Worm (Caenorhabditis elegans) whole organism, L4 larva: ENCODE data around the gene F41G3.18.

Experiments
- F44E2.7 ChIP-seq: fragments of 200-800 bp; sonication (Bioruptor generic); IDR thresholded peaks from 2 replicates; pipeline ENCODE4 v2.1.2; 2022; ENCODE audit warnings: missing genetic modification characterization, missing compliant biosample characterization
- ZK337.2 ChIP-seq: fragments of 200-800 bp; sonication (Bioruptor generic); IDR thresholded peaks from 2 replicates; pipeline ENCODE4 v1.3.6; 2022; ENCODE audit warnings: missing genetic modification reagents, missing genetic modification characterization, missing compliant biosample characterization
- dmd-9 ChIP-seq: fragments of 200-800 bp; sonication (Bioruptor generic); IDR thresholded peaks from 2 replicates; pipeline ENCODE4 v1.3.6; 2022; ENCODE audit warnings: missing genetic modification reagents, missing genetic modification characterization, missing compliant biosample characterization
- mdl-1 ChIP-seq, 2 experiments: fragments of 150-350 bp in 1 of 2; sonication (generic microtip) in 1 of 2; optimal IDR thresholded peaks; 2 replicates each; lab custom pipeline; 2014 to 2017; ENCODE audit warnings: missing biosample characterization in 2 of 2, missing genetic modification characterization in 2 of 2
- nhr-76 ChIP-seq: fragments of 150-350 bp; optimal IDR thresholded peaks from 2 replicates; lab custom pipeline; 2014; ENCODE audit warnings: missing biosample characterization, missing genetic modification characterization
- nhr-77 ChIP-seq: fragments of 150-350 bp; optimal IDR thresholded peaks from 2 replicates; lab custom pipeline; 2014; ENCODE audit warnings: missing biosample characterization, missing genetic modification characterization
- unc-62 ChIP-seq, 3 experiments: fragments of 150-350 bp in 1 of 3; sonication (generic microtip); optimal IDR thresholded peaks in 2 of 3; peaks in 1 of 3; 1 replicate in 1 of 3; 2 replicates in 2 of 3; lab custom pipeline; 2014 to 2017; ENCODE audit warnings: missing biosample characterization in 3 of 3, missing genetic modification characterization in 3 of 3, missing genetic modification reagents in 3 of 3, missing genotype in 1 of 3

DNA sequence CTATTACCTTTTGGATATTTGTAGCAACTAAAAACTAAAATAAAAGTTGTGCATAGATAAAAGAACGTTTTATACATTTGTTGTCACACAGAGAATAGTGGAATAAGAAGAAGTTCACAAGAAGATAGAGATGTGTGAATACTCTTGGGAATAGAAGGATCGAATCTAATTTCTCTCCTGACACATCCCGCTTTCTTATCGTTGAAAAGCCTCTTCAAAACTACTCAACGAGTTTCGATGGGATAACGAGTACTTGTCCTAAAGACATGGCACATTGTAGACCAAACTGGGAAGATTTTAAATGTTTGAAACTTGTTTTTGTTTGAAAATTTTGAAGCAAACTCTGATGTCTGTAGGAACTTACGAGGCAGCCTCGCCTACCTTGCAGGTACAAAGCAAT, 4.4 kb downstream of the F41G3.18 start:
- TF ChIP-seq unc-62 (GFP tag; optimal IDR thresholded peaks at IDR 0.05 in 1 of 2; lab: Kevin White, UChicago) (no peak), unc-62 (tag; optimal IDR thresholded peaks at IDR 0.05; lab: Kevin White, UChicago) (no peak), mdl-1 (tag; optimal IDR thresholded peaks at IDR 0.05; lab: Kevin White, UChicago) (no peak), nhr-76 (tag; lab: Kevin White, UChicago) (no peak), ZK337.2 (GFP tag; lab: Robert Waterston, UW) (no peak), nhr-77 (no peak), dmd-9 (GFP tag; lab: Robert Waterston, UW) (no peak), F44E2.7 (GFP tag; lab: Robert Waterston, UW) (no peak)
